Fruit fly (Drosophila melanogaster) whole organism, embryonic: ENCODE data around the gene CG9393.

Experiments
- Bdp1 ChIP-seq: fragments of 200-800 bp; sonication (Bioruptor generic); optimal IDR thresholded peaks from 3 replicates; lab custom pipeline; 2016; ENCODE audit warnings: missing biosample characterization, missing genetic modification characterization
- CG10209 ChIP-seq: fragments of 200-800 bp; sonication (Bioruptor generic); optimal IDR thresholded peaks from 3 replicates; lab custom pipeline; 2017; ENCODE audit warnings: missing biosample characterization, mild to moderate bottlenecking, missing genetic modification characterization, missing genetic modification reagents
- CG1024 ChIP-seq: fragments of 200-800 bp; sonication (Bioruptor generic); IDR thresholded peaks from 2 replicates; pipeline ENCODE4 v1.3.6; 2022; ENCODE audit warnings: missing biosample characterization, missing genetic modification characterization
- CG10979 ChIP-seq: fragments of 200-800 bp; sonication (Bioruptor generic); optimal IDR thresholded peaks from 2 replicates; lab custom pipeline; 2018; ENCODE audit warnings: missing biosample characterization, mild to moderate bottlenecking, missing genetic modification characterization, moderate library complexity
- CG1233 ChIP-seq: fragments of 200-800 bp; sonication (Bioruptor generic); optimal IDR thresholded peaks from 4 replicates; lab custom pipeline; 2018; ENCODE audit warnings: missing biosample characterization, mild to moderate bottlenecking, missing genetic modification characterization
- CG12659 ChIP-seq: fragments of 200-800 bp; sonication (Bioruptor generic); optimal IDR thresholded peaks from 3 replicates; lab custom pipeline; 2017; ENCODE audit warnings: mild to moderate bottlenecking, missing biosample characterization, missing genetic modification reagents, missing genetic modification characterization
- CG12942 ChIP-seq: fragments of 200-800 bp; sonication (Bioruptor generic); optimal IDR thresholded peaks from 3 replicates; lab custom pipeline; 2016; ENCODE audit warnings: missing biosample characterization, missing genetic modification characterization
- CG13123 ChIP-seq: fragments of 200-800 bp; sonication (Bioruptor generic); optimal IDR thresholded peaks from 2 replicates; lab custom pipeline; 2016; ENCODE audit warnings: missing biosample characterization, missing genetic modification characterization
- CG13775 ChIP-seq: fragments of 200-800 bp; sonication (Bioruptor generic); optimal IDR thresholded peaks from 3 replicates; lab custom pipeline; 2017; ENCODE audit warnings: missing biosample characterization, mild to moderate bottlenecking, missing genetic modification characterization
- CG17829 ChIP-seq: fragments of 200-800 bp; optimal IDR thresholded peaks from 2 replicates; lab custom pipeline; 2019; ENCODE audit warnings: missing biosample characterization, mild to moderate bottlenecking, missing genetic modification characterization, moderate library complexity
- CG18011 ChIP-seq: fragments of 200-800 bp; sonication (Bioruptor generic); optimal IDR thresholded peaks from 2 replicates; lab custom pipeline; 2017; ENCODE audit warnings: missing biosample characterization, missing genetic modification characterization, mild to moderate bottlenecking, moderate library complexity, missing genotype
- CG18262 ChIP-seq: fragments of 200-800 bp; optimal IDR thresholded peaks from 3 replicates; lab custom pipeline; 2019; ENCODE audit warnings: missing biosample characterization, mild to moderate bottlenecking, missing genetic modification characterization, moderate library complexity
- CG18619 ChIP-seq: fragments of 200-800 bp; sonication (Bioruptor generic); optimal IDR thresholded peaks from 3 replicates; lab custom pipeline; 2017; ENCODE audit warnings: missing biosample characterization, mild to moderate bottlenecking, missing genetic modification characterization
- CG2875 ChIP-seq: fragments of 200-800 bp; sonication (Bioruptor generic); optimal IDR thresholded peaks from 2 replicates; lab custom pipeline; 2017; ENCODE audit warnings: missing biosample characterization, mild to moderate bottlenecking, missing genetic modification characterization, missing genetic modification reagents
- CG4404 ChIP-seq: fragments of 200-800 bp; sonication (Bioruptor generic); IDR thresholded peaks from 2 replicates; pipeline ENCODE4 v1.3.6; 2022; ENCODE audit warnings: missing biosample characterization, missing genetic modification characterization
- CG4820 ChIP-seq: fragments of 200-800 bp; sonication (Bioruptor generic); optimal IDR thresholded peaks from 3 replicates; lab custom pipeline; 2016; ENCODE audit warnings: missing biosample characterization, missing genetic modification characterization
- CG6854 ChIP-seq: fragments of 200-800 bp; sonication (Bioruptor generic); optimal IDR thresholded peaks from 3 replicates; lab custom pipeline; 2017; ENCODE audit warnings: missing biosample characterization, mild to moderate bottlenecking, missing genetic modification characterization
- CG8944 ChIP-seq: fragments of 200-800 bp; sonication (Bioruptor generic); optimal IDR thresholded peaks from 3 replicates; lab custom pipeline; 2016; ENCODE audit warnings: missing biosample characterization, missing genetic modification characterization
- Chrac-16 ChIP-seq: fragments of 200-800 bp; sonication (Bioruptor generic); optimal IDR thresholded peaks from 3 replicates; lab custom pipeline; 2016; ENCODE audit warnings: missing biosample characterization, missing genetic modification characterization
- CoRest ChIP-seq: fragments of 200-800 bp; sonication (Bioruptor generic); optimal IDR thresholded peaks from 3 replicates; lab custom pipeline; 2018; ENCODE audit warnings: missing biosample characterization, mild to moderate bottlenecking, missing genetic modification characterization, moderate library complexity
- Dip3 ChIP-seq: fragments of 200-800 bp; sonication (Bioruptor generic); optimal IDR thresholded peaks from 3 replicates; lab custom pipeline; 2016; ENCODE audit warnings: missing biosample characterization, missing genetic modification characterization
- Dref ChIP-seq: fragments of 200-800 bp; sonication (Bioruptor generic); IDR thresholded peaks from 2 replicates; pipeline ENCODE4 v1.3.6; 2022; ENCODE audit warnings: missing biosample characterization, missing genetic modification characterization
- Elba2 ChIP-seq: fragments of 200-800 bp; sonication (Bioruptor generic); optimal IDR thresholded peaks from 3 replicates; lab custom pipeline; 2016; ENCODE audit warnings: missing biosample characterization, missing genetic modification characterization
- Fer2 ChIP-seq: fragments of 200-800 bp; sonication (Bioruptor generic); optimal IDR thresholded peaks from 2 replicates; lab custom pipeline; 2018; ENCODE audit warnings: missing biosample characterization, mild to moderate bottlenecking, missing genetic modification characterization, moderate library complexity
- Lhr ChIP-seq: fragments of 200-800 bp; sonication (Bioruptor generic); optimal IDR thresholded peaks from 3 replicates; lab custom pipeline; 2017; ENCODE audit warnings: mild to moderate bottlenecking, missing biosample characterization, missing genetic modification reagents, missing genetic modification characterization
- Meics ChIP-seq: fragments of 200-800 bp; sonication (Bioruptor generic); optimal IDR thresholded peaks from 2 replicates; lab custom pipeline; 2017; ENCODE audit warnings: missing biosample characterization, mild to moderate bottlenecking, missing genetic modification characterization
- Myb ChIP-seq: fragments of 200-800 bp; sonication (Bioruptor generic); optimal IDR thresholded peaks from 2 replicates; lab custom pipeline; 2016; ENCODE audit warnings: missing biosample characterization, missing genetic modification characterization
- Nf-YC ChIP-seq: fragments of 200-800 bp; optimal IDR thresholded peaks from 3 replicates; lab custom pipeline; 2019; ENCODE audit warnings: missing biosample characterization, mild to moderate bottlenecking, missing genetic modification characterization, moderate library complexity
- Sin3A ChIP-seq: fragments of >200 bp; optimal IDR thresholded peaks from 2 replicates; lab custom pipeline; 2018
- Sry-δ ChIP-seq: fragments of 200-800 bp; sonication (Bioruptor generic); optimal IDR thresholded peaks from 2 replicates; lab custom pipeline; 2016; ENCODE audit warnings: missing biosample characterization, missing genetic modification characterization
- Trl ChIP-seq, 3 experiments: fragments of >200 bp in 2 of 3; fragments of 200-800 bp in 1 of 3; sonication (Bioruptor generic) in 1 of 3; optimal IDR thresholded peaks; 2 replicates in 1 of 3; 3 replicates in 2 of 3; lab custom pipeline; 2016 to 2017; ENCODE audit warnings: missing biosample characterization in 1 of 3, missing genetic modification characterization in 1 of 3
- YL-1 ChIP-seq: fragments of 200-800 bp; sonication (Bioruptor generic); optimal IDR thresholded peaks from 3 replicates; lab custom pipeline; 2017; ENCODE audit warnings: missing biosample characterization, mild to moderate bottlenecking, missing genetic modification characterization
- az2 ChIP-seq: fragments of 200-800 bp; sonication (Bioruptor generic); optimal IDR thresholded peaks from 3 replicates; lab custom pipeline; 2016; ENCODE audit warnings: missing biosample characterization, missing genetic modification characterization
- bowl ChIP-seq: fragments of 200-800 bp; sonication (Bioruptor generic); IDR thresholded peaks from 2 replicates; pipeline ENCODE4 v1.3.6; 2022; ENCODE audit warnings: missing biosample characterization, missing genetic modification characterization
- gcm ChIP-seq: fragments of 200-800 bp; sonication (Bioruptor generic); optimal IDR thresholded peaks from 2 replicates; lab custom pipeline; 2019; ENCODE audit warnings: missing biosample characterization, mild to moderate bottlenecking, missing genetic modification characterization, moderate library complexity
- hbn ChIP-seq: fragments of 200-800 bp; sonication (Bioruptor generic); IDR thresholded peaks from 2 replicates; pipeline ENCODE4 v1.3.6; 2022; ENCODE audit warnings: missing biosample characterization, missing genetic modification characterization; ENCODE audit not compliant: partially characterized antibody
- hth ChIP-seq: fragments of >200 bp; optimal IDR thresholded peaks from 2 replicates; lab custom pipeline; 2017; ENCODE audit warnings: inconsistent platforms
- jumu ChIP-seq: fragments of 200-800 bp; sonication (Bioruptor generic); optimal IDR thresholded peaks from 3 replicates; lab custom pipeline; 2016; ENCODE audit warnings: missing biosample characterization, missing genetic modification characterization
- lilli ChIP-seq: fragments of 200-800 bp; sonication (Bioruptor generic); optimal IDR thresholded peaks from 3 replicates; lab custom pipeline; 2016; ENCODE audit warnings: missing biosample characterization, missing genetic modification characterization
- lola ChIP-seq, 3 experiments: fragments of >200 bp in 2 of 3; fragments of 200-800 bp in 1 of 3; sonication (Bioruptor generic) in 1 of 3; optimal IDR thresholded peaks; 2 replicates each; lab custom pipeline; 2017 to 2019; ENCODE audit warnings: missing biosample characterization in 3 of 3, missing genetic modification characterization in 3 of 3, mild to moderate bottlenecking in 1 of 3, moderate library complexity in 1 of 3
- p53 ChIP-seq: fragments of 200-800 bp; sonication (Bioruptor generic); optimal IDR thresholded peaks from 2 replicates; lab custom pipeline; 2016; ENCODE audit warnings: missing biosample characterization, missing genetic modification characterization
- pb ChIP-seq: fragments of 200-800 bp; sonication (Bioruptor generic); optimal IDR thresholded peaks from 3 replicates; lab custom pipeline; 2016; ENCODE audit warnings: missing biosample characterization, missing genetic modification characterization
- pfk ChIP-seq: fragments of 200-800 bp; sonication (Bioruptor generic); optimal IDR thresholded peaks from 2 replicates; lab custom pipeline; 2018; ENCODE audit warnings: missing biosample characterization, mild to moderate bottlenecking, missing genetic modification characterization, moderate library complexity
- pho ChIP-seq: fragments of 200-800 bp; sonication (Bioruptor generic); optimal IDR thresholded peaks from 2 replicates; lab custom pipeline; 2016; ENCODE audit warnings: missing biosample characterization, missing genetic modification characterization
- pita ChIP-seq: fragments of 200-800 bp; sonication (Bioruptor generic); optimal IDR thresholded peaks from 2 replicates; lab custom pipeline; 2017; ENCODE audit warnings: missing biosample characterization, mild to moderate bottlenecking, missing genetic modification characterization
- schlank ChIP-seq: fragments of 200-800 bp; sonication (Bioruptor generic); optimal IDR thresholded peaks from 2 replicates; lab custom pipeline; 2018; ENCODE audit warnings: missing biosample characterization, mild to moderate bottlenecking, missing genetic modification characterization
- stwl ChIP-seq: fragments of 200-800 bp; sonication (Bioruptor generic); optimal IDR thresholded peaks from 3 replicates; lab custom pipeline; 2018; ENCODE audit warnings: missing biosample characterization, mild to moderate bottlenecking, missing genetic modification characterization, moderate library complexity
- sug ChIP-seq: fragments of 200-800 bp; optimal IDR thresholded peaks from 2 replicates; lab custom pipeline; 2019; ENCODE audit warnings: missing biosample characterization, mild to moderate bottlenecking, missing genetic modification characterization, moderate library complexity
- vfl ChIP-seq: fragments of 200-800 bp; sonication (Bioruptor generic); optimal IDR thresholded peaks from 2 replicates; lab custom pipeline; 2016; ENCODE audit warnings: missing biosample characterization, missing genetic modification characterization
- zfh2 ChIP-seq: fragments of 200-800 bp; sonication (Bioruptor generic); optimal IDR thresholded peaks from 2 replicates; lab custom pipeline; 2016; ENCODE audit warnings: missing biosample characterization, missing genetic modification characterization

Gene CG9393

DNA sequence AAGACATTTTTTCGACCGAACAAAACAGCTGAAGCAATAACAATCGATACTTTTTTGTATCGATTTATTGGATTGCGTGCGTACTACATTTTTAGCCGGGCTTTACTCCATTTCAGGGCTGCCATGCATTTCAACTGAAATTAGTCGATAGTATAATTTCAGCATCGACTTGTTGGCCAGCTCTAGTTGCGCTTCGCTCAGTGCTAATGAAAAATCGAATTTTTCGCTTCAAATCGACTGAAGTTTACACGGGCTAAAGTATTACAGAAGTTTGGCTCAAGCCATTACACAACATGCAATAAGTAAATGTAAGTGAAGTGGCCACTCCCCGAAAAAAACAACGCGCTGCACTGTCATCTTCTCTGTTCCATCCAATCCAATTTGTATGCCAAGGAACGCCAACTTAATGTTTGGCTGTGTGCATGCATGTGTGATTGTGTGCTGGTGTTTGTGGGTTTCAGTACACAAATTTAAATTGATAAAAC, 47.6 kb downstream of the CG9393 start, which contains the start of the genes mRpL47, CG8176 and Kdm3 (continued):
- TF ChIP-seq CG12659 (GFP tag; lab: Kevin White, UChicago) = peak; percentile 90
- peak; percentile 70 for TF ChIP-seq stwl (tag; lab: Kevin White, UChicago)
- peak; percentile 85 for TF ChIP-seq lilli (GFP tag; lab: Kevin White, UChicago)
- peak; percentile 26 for TF ChIP-seq pfk (GFP tag; lab: Kevin White, UChicago)
- TF ChIP-seq p53 = peak; percentile 74
- no peak for TF ChIP-seq bowl (GFP tag; lab: Robert Waterston, UW)
- no peak for TF ChIP-seq gcm
- TF ChIP-seq CG6854 (GFP tag; lab: Kevin White, UChicago) = no peak
- TF ChIP-seq Sry-δ (GFP tag; lab: Kevin White, UChicago) = peak; percentile 100
- peak; percentile 21 for TF ChIP-seq CG18011
- TF ChIP-seq schlank (tag; lab: Kevin White, UChicago) = peak; percentile 58
- TF ChIP-seq az2 (GFP tag; lab: Kevin White, UChicago) = peak; percentile 31
- peak; percentile 86 for TF ChIP-seq Lhr (GFP tag; lab: Kevin White, UChicago)
- TF ChIP-seq Sin3A (lab: Kevin White, UChicago) = peak; percentile 96
- TF ChIP-seq CG2875 = no peak
- peak; percentile 87 for TF ChIP-seq pho (GFP tag; lab: Kevin White, UChicago)
- TF ChIP-seq CG17829 (tag; lab: Kevin White, UChicago) = peak; percentile 82
- TF ChIP-seq YL-1 (GFP tag; lab: Kevin White, UChicago) = peak; percentile 94
- peak; percentile 15 for TF ChIP-seq CG10209 (GFP tag; lab: Kevin White, UChicago)
- peak; percentile 58 for TF ChIP-seq Bdp1 (GFP tag; lab: Kevin White, UChicago)
- TF ChIP-seq CG8944 (GFP tag; lab: Kevin White, UChicago) = peak; percentile 68
- no peak for TF ChIP-seq CG4404
- TF ChIP-seq hth (lab: Kevin White, UChicago) = no peak
- TF ChIP-seq Trl (optimal IDR thresholded peaks at IDR 0.05; lab: Kevin White, UChicago) = no peak
- TF ChIP-seq Trl (GFP tag; optimal IDR thresholded peaks at IDR 0.05; lab: Kevin White, UChicago) = peak; percentile 79
- no peak for TF ChIP-seq Elba2
- no peak for TF ChIP-seq Dref (GFP tag; lab: Robert Waterston, UW)
- TF ChIP-seq CG1233 (GFP tag; lab: Kevin White, UChicago) = peak; percentile 31
- peak; percentile 2 for TF ChIP-seq CG18619 (GFP tag; lab: Kevin White, UChicago)
- peak; percentile 71 for TF ChIP-seq CG13123 (GFP tag; lab: Kevin White, UChicago)
- peak; percentile 35 for TF ChIP-seq CG13775 (GFP tag; lab: Kevin White, UChicago)
- TF ChIP-seq Meics (GFP tag; lab: Kevin White, UChicago) = peak; percentile 30
- peak; percentile 10 for TF ChIP-seq Fer2
- peak; percentile 61 for TF ChIP-seq Nf-YC (tag; lab: Kevin White, UChicago)
- peak; percentile 33 for TF ChIP-seq pb (GFP tag; lab: Kevin White, UChicago)
- peak; percentile 36 for TF ChIP-seq Chrac-16 (GFP tag; lab: Kevin White, UChicago)
- TF ChIP-seq CG1024 (GFP tag; lab: Robert Waterston, UW) = no peak
- TF ChIP-seq lola (GFP tag; optimal IDR thresholded peaks at IDR 0.05; lab: Kevin White, UChicago) = peak in 1 of 3 experiments; percentile 19
- peak; percentile 50 for TF ChIP-seq CG10979
- peak; percentile 93 for TF ChIP-seq pita (GFP tag; lab: Kevin White, UChicago)
- TF ChIP-seq CoRest (tag; lab: Kevin White, UChicago) = peak; percentile 62
- TF ChIP-seq sug = peak; percentile 74
- peak; percentile 43 for TF ChIP-seq CG18262 (tag; lab: Kevin White, UChicago)
- TF ChIP-seq hbn (GFP tag; lab: Robert Waterston, UW) = no peak
- peak; percentile 91 for TF ChIP-seq jumu (GFP tag; lab: Kevin White, UChicago)
- TF ChIP-seq CG12942 = peak; percentile 61
- TF ChIP-seq CG4820 (GFP tag; lab: Kevin White, UChicago) = peak; percentile 45
- peak; percentile 50 for TF ChIP-seq Dip3 (GFP tag; lab: Kevin White, UChicago)
- peak; percentile 91 for TF ChIP-seq zfh2 (GFP tag; lab: Kevin White, UChicago)
- TF ChIP-seq vfl (GFP tag; lab: Kevin White, UChicago) = peak; percentile 79
- TF ChIP-seq Myb (GFP tag; lab: Kevin White, UChicago) = peak; percentile 85
